Fruit fly (Drosophila melanogaster) whole organism, embryonic: ENCODE results near the gene CG15382.

ENCODE experiments used
- ATbp ChIP-seq: fragments of 200-800 bp; sonication (Bioruptor generic); optimal IDR thresholded peaks from 2 replicates; lab custom pipeline; 2017; ENCODE audit warnings: missing biosample characterization, mild to moderate bottlenecking, missing genetic modification characterization, missing genetic modification reagents
- Atf-2 ChIP-seq: fragments of 200-800 bp; sonication (Bioruptor generic); optimal IDR thresholded peaks from 2 replicates; lab custom pipeline; 2016; ENCODE audit warnings: missing biosample characterization, missing genetic modification characterization
- Atf3 ChIP-seq: fragments of 200-800 bp; sonication (Bioruptor generic); optimal IDR thresholded peaks from 3 replicates; lab custom pipeline; 2016; ENCODE audit warnings: missing biosample characterization, missing genetic modification characterization
- B-H1 ChIP-seq: fragments of 200-800 bp; sonication (Bioruptor generic); IDR thresholded peaks from 3 replicates; pipeline ENCODE4 v1.3.6; 2022; ENCODE audit warnings: missing biosample characterization, missing genetic modification characterization
- Bdp1 ChIP-seq: fragments of 200-800 bp; sonication (Bioruptor generic); optimal IDR thresholded peaks from 3 replicates; lab custom pipeline; 2016; ENCODE audit warnings: missing biosample characterization, missing genetic modification characterization
- CG10979 ChIP-seq: fragments of 200-800 bp; sonication (Bioruptor generic); optimal IDR thresholded peaks from 2 replicates; lab custom pipeline; 2018; ENCODE audit warnings: missing biosample characterization, mild to moderate bottlenecking, missing genetic modification characterization, moderate library complexity
- CG1233 ChIP-seq: fragments of 200-800 bp; sonication (Bioruptor generic); optimal IDR thresholded peaks from 4 replicates; lab custom pipeline; 2018; ENCODE audit warnings: missing biosample characterization, mild to moderate bottlenecking, missing genetic modification characterization
- CG12942 ChIP-seq: fragments of 200-800 bp; sonication (Bioruptor generic); optimal IDR thresholded peaks from 3 replicates; lab custom pipeline; 2016; ENCODE audit warnings: missing biosample characterization, missing genetic modification characterization
- CG15011 ChIP-seq: fragments of 200-800 bp; sonication (Bioruptor generic); optimal IDR thresholded peaks from 3 replicates; lab custom pipeline; 2018; ENCODE audit warnings: missing biosample characterization, mild to moderate bottlenecking, missing genetic modification characterization
- CG15073 ChIP-seq: fragments of 200-800 bp; sonication (Bioruptor generic); optimal IDR thresholded peaks from 2 replicates; lab custom pipeline; 2016; ENCODE audit warnings: missing biosample characterization, missing genetic modification characterization
- CG1832 ChIP-seq: fragments of 200-800 bp; sonication (Bioruptor generic); optimal IDR thresholded peaks from 2 replicates; lab custom pipeline; 2017; ENCODE audit warnings: missing biosample characterization, mild to moderate bottlenecking, missing genetic modification characterization, inconsistent platforms
- CG18476 ChIP-seq: fragments of 200-800 bp; sonication (Bioruptor generic); optimal IDR thresholded peaks from 2 replicates; lab custom pipeline; 2016; ENCODE audit warnings: missing biosample characterization, mild to moderate bottlenecking, missing genetic modification characterization
- CG2116 ChIP-seq: fragments of 200-800 bp; sonication (Bioruptor generic); optimal IDR thresholded peaks from 3 replicates; lab custom pipeline; 2018; ENCODE audit warnings: missing biosample characterization, mild to moderate bottlenecking, missing genetic modification characterization
- CG31224 ChIP-seq: fragments of 200-800 bp; sonication (Bioruptor generic); IDR thresholded peaks from 2 replicates; pipeline ENCODE4 v1.3.6; 2022; ENCODE audit warnings: missing biosample characterization, missing genetic modification characterization
- CG31365 ChIP-seq: fragments of 200-800 bp; sonication (Bioruptor generic); optimal IDR thresholded peaks from 2 replicates; lab custom pipeline; 2018; ENCODE audit warnings: missing biosample characterization, mild to moderate bottlenecking, missing genetic modification characterization
- CG32772 ChIP-seq: fragments of 200-800 bp; sonication (Bioruptor generic); IDR thresholded peaks from 2 replicates; pipeline ENCODE4 v1.3.6; 2022; ENCODE audit warnings: missing biosample characterization, missing genetic modification characterization
- CG4360 ChIP-seq: fragments of 200-800 bp; sonication (Bioruptor generic); IDR thresholded peaks from 2 replicates; pipeline ENCODE4 v1.3.6; 2022; ENCODE audit warnings: missing biosample characterization, missing genetic modification characterization
- CG7928 ChIP-seq: fragments of 200-800 bp; sonication (Bioruptor generic); optimal IDR thresholded peaks from 2 replicates; lab custom pipeline; 2017; ENCODE audit warnings: missing biosample characterization, mild to moderate bottlenecking, missing genetic modification characterization
- CoRest ChIP-seq: fragments of 200-800 bp; sonication (Bioruptor generic); optimal IDR thresholded peaks from 3 replicates; lab custom pipeline; 2018; ENCODE audit warnings: missing biosample characterization, mild to moderate bottlenecking, missing genetic modification characterization, moderate library complexity
- Dad ChIP-seq: fragments of 200-800 bp; sonication (Bioruptor generic); optimal IDR thresholded peaks from 3 replicates; lab custom pipeline; 2016; ENCODE audit warnings: missing biosample characterization, missing genetic modification characterization
- Deaf1 ChIP-seq: fragments of 200-800 bp; optimal IDR thresholded peaks from 3 replicates; lab custom pipeline; 2019; ENCODE audit warnings: missing biosample characterization, mild to moderate bottlenecking, missing genetic modification characterization, moderate library complexity
- E2f2 ChIP-seq: fragments of 200-800 bp; sonication (Bioruptor generic); IDR thresholded peaks from 2 replicates; pipeline ENCODE4 v1.3.6; 2022; ENCODE audit warnings: missing biosample characterization, missing genetic modification characterization
- Ets65A ChIP-seq: fragments of 200-800 bp; sonication (Bioruptor generic); peaks from one replicate; lab custom pipeline; 2016; ENCODE audit warnings: missing biosample characterization, missing genetic modification characterization
- GATAe ChIP-seq: fragments of 200-800 bp; sonication (Bioruptor generic); conservative IDR thresholded peaks from 2 replicates; pipeline ENCODE4 v1.3.6; 2022; ENCODE audit warnings: missing biosample characterization, missing genetic modification characterization
- Mad ChIP-seq: fragments of 200-800 bp; sonication (Bioruptor generic); optimal IDR thresholded peaks from 2 replicates; lab custom pipeline; 2016; ENCODE audit warnings: missing biosample characterization, missing genetic modification characterization
- Max ChIP-seq: fragments of 200-800 bp; sonication (Bioruptor generic); optimal IDR thresholded peaks from 2 replicates; lab custom pipeline; 2016; ENCODE audit warnings: missing biosample characterization, mild to moderate bottlenecking, missing genetic modification characterization
- Nf-YA ChIP-seq: fragments of 200-800 bp; sonication (Bioruptor generic); IDR thresholded peaks from 2 replicates; pipeline ENCODE4 v1.3.6; 2022; ENCODE audit warnings: missing biosample characterization, missing genetic modification characterization
- Six4 ChIP-seq: fragments of 200-800 bp; sonication (Bioruptor generic); optimal IDR thresholded peaks from 2 replicates; lab custom pipeline; 2016; ENCODE audit warnings: missing biosample characterization, missing genetic modification characterization
- Trl ChIP-seq, 3 experiments: fragments of >200 bp in 2 of 3; fragments of 200-800 bp in 1 of 3; sonication (Bioruptor generic) in 1 of 3; optimal IDR thresholded peaks; 2 replicates in 1 of 3; 3 replicates in 2 of 3; lab custom pipeline; 2016 to 2017; ENCODE audit warnings: missing biosample characterization in 1 of 3, missing genetic modification characterization in 1 of 3
- aop ChIP-seq: fragments of 200-800 bp; sonication (Bioruptor generic); IDR thresholded peaks from 2 replicates; pipeline ENCODE4 v1.3.6; 2022; ENCODE audit warnings: missing biosample characterization, missing genetic modification characterization
- ase ChIP-seq: fragments of 200-800 bp; sonication (Bioruptor generic); IDR thresholded peaks from 3 replicates; pipeline ENCODE4 v1.3.6; 2022; ENCODE audit warnings: missing biosample characterization, missing genetic modification characterization
- bigmax ChIP-seq: fragments of 200-800 bp; sonication (Bioruptor generic); optimal IDR thresholded peaks from 2 replicates; lab custom pipeline; 2018; ENCODE audit warnings: missing biosample characterization, mild to moderate bottlenecking, missing genetic modification characterization
- cas ChIP-seq: fragments of 200-800 bp; sonication (Bioruptor generic); IDR thresholded peaks from 2 replicates; pipeline ENCODE4 v1.3.6; 2022; ENCODE audit warnings: missing biosample characterization, missing genetic modification characterization
- cato ChIP-seq: fragments of 200-800 bp; sonication (Bioruptor generic); optimal IDR thresholded peaks from 2 replicates; lab custom pipeline; 2016; ENCODE audit warnings: missing biosample characterization, missing genetic modification characterization, borderline replicate concordance
- crp ChIP-seq, 2 experiments: fragments of 200-800 bp; sonication (Bioruptor generic); optimal IDR thresholded peaks; 2 replicates in 1 of 2; 3 replicates in 1 of 2; lab custom pipeline; 2017; ENCODE audit warnings: missing biosample characterization in 2 of 2, missing genetic modification characterization in 2 of 2, mild to moderate bottlenecking in 1 of 2, moderate library complexity in 1 of 2
- disco-r ChIP-seq: fragments of 200-800 bp; sonication (Bioruptor generic); optimal IDR thresholded peaks from 2 replicates; lab custom pipeline; 2016; ENCODE audit warnings: missing biosample characterization, missing genetic modification characterization
- dm ChIP-seq: fragments of 200-800 bp; sonication (Bioruptor generic); optimal IDR thresholded peaks from 3 replicates; lab custom pipeline; 2016; ENCODE audit warnings: missing biosample characterization, missing genetic modification characterization
- en ChIP-seq: fragments of 200-800 bp; sonication (Bioruptor generic); optimal IDR thresholded peaks from 2 replicates; lab custom pipeline; 2016; ENCODE audit warnings: missing biosample characterization, missing genetic modification characterization
- esg ChIP-seq: fragments of 200-800 bp; sonication (Bioruptor generic); conservative IDR thresholded peaks from 2 replicates; pipeline ENCODE4 v1.3.6; 2022; ENCODE audit warnings: missing biosample characterization, missing genetic modification characterization
- exex ChIP-seq: fragments of 200-800 bp; sonication (Bioruptor generic); optimal IDR thresholded peaks from 4 replicates; lab custom pipeline; 2018; ENCODE audit warnings: missing biosample characterization, mild to moderate bottlenecking, missing genetic modification characterization, moderate library complexity
- hbn ChIP-seq: fragments of 200-800 bp; sonication (Bioruptor generic); IDR thresholded peaks from 2 replicates; pipeline ENCODE4 v1.3.6; 2022; ENCODE audit warnings: missing biosample characterization, missing genetic modification characterization; ENCODE audit not compliant: partially characterized antibody
- ind ChIP-seq: fragments of 200-800 bp; sonication (Bioruptor generic); optimal IDR thresholded peaks from 3 replicates; lab custom pipeline; 2016; ENCODE audit warnings: missing biosample characterization, missing genetic modification characterization
- jumu ChIP-seq: fragments of 200-800 bp; sonication (Bioruptor generic); optimal IDR thresholded peaks from 3 replicates; lab custom pipeline; 2016; ENCODE audit warnings: missing biosample characterization, missing genetic modification characterization
- psq ChIP-seq: fragments of 200-800 bp; sonication (Bioruptor generic); optimal IDR thresholded peaks from 2 replicates; lab custom pipeline; 2017; ENCODE audit warnings: missing biosample characterization, missing genetic modification characterization
- schlank ChIP-seq: fragments of 200-800 bp; sonication (Bioruptor generic); optimal IDR thresholded peaks from 2 replicates; lab custom pipeline; 2018; ENCODE audit warnings: missing biosample characterization, mild to moderate bottlenecking, missing genetic modification characterization
- shn ChIP-seq: fragments of 200-800 bp; sonication (Bioruptor generic); optimal IDR thresholded peaks from 3 replicates; lab custom pipeline; 2016; ENCODE audit warnings: missing biosample characterization, missing genetic modification characterization
- sima ChIP-seq: fragments of 200-800 bp; sonication (Bioruptor generic); optimal IDR thresholded peaks from 2 replicates; lab custom pipeline; 2016; ENCODE audit warnings: missing biosample characterization, missing genetic modification characterization
- sisA ChIP-seq: fragments of 200-800 bp; sonication (Bioruptor generic); IDR thresholded peaks from 2 replicates; pipeline ENCODE4 v1.3.6; 2022; ENCODE audit warnings: missing biosample characterization, missing genetic modification characterization
- slp2 ChIP-seq: fragments of 200-800 bp; sonication (Bioruptor generic); optimal IDR thresholded peaks from 2 replicates; lab custom pipeline; 2016; ENCODE audit warnings: missing biosample characterization, missing genetic modification characterization
- wek ChIP-seq: fragments of 200-800 bp; sonication (Bioruptor generic); optimal IDR thresholded peaks from 3 replicates; lab custom pipeline; 2018; ENCODE audit warnings: missing biosample characterization, mild to moderate bottlenecking, missing genetic modification characterization, moderate library complexity

The CG15382 gene

DNA sequence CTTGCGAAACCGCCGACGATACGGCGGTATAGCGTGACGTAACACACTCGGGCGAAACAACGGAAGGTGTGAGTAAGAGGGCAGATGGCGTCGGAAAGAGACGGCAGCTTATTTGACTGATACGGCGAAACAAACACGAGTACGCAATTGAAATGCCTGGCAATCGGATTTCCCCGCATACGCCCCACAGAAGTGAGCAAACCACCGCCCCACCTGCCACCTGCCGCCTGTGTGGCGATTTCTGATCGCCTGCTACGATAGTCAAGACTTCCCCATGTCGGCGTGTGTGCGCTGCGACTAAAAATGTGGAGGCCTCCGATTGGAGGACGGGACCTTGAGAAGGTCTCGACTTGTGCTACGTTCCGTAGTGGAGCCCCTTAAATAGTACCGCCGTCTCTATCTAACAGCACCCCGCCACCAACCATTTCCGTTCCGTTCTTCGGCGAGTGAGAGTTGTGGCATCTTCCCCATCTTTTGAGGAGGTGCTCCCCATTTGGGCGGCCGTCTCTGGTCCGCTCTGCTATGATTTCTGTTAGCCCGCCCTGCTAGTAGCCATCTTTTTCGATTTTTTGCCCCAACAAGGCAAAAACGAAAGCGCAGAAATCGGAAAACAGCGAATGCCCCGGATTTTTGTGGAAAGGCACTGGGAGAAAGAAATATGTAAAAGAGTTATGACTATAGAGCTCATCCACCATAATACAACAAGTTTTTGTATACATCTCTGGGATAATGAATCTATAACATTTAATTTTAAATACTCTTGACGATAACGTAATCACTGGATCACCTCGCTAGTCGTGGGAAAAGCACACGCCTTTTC, 43.3 kb downstream of the CG15382 start (continued):
- peak; percentile 86 for TF ChIP-seq CoRest (tag; lab: Kevin White, UChicago)
- TF ChIP-seq Mad (GFP tag; lab: Kevin White, UChicago): peak; percentile 76
- TF ChIP-seq Six4 (GFP tag; lab: Kevin White, UChicago): peak; percentile 84
- TF ChIP-seq hbn (GFP tag; lab: Robert Waterston, UW): no peak
- peak; percentile 89 for TF ChIP-seq Deaf1 (tag; lab: Kevin White, UChicago)
- TF ChIP-seq CG15011 (GFP tag; lab: Kevin White, UChicago): peak; percentile 76
- TF ChIP-seq wek (GFP tag; lab: Kevin White, UChicago): peak; percentile 32
- TF ChIP-seq ATbp (GFP tag; lab: Kevin White, UChicago): peak; percentile 90
- TF ChIP-seq E2f2 (GFP tag; lab: Robert Waterston, UW): no peak
- peak; percentile 28 for TF ChIP-seq sima (GFP tag; lab: Kevin White, UChicago)
- TF ChIP-seq dm (GFP tag; lab: Kevin White, UChicago): peak; percentile 74
- TF ChIP-seq sisA (GFP tag; lab: Robert Waterston, UW): no peak
- TF ChIP-seq slp2 (GFP tag; lab: Kevin White, UChicago): peak; percentile 78
- no peak for TF ChIP-seq GATAe
- TF ChIP-seq Ets65A (GFP tag; lab: Kevin White, UChicago): peak; percentile 99
- TF ChIP-seq ind (GFP tag; lab: Kevin White, UChicago): peak; percentile 89
- peak; percentile 60 for TF ChIP-seq CG31365 (tag; lab: Kevin White, UChicago)
- TF ChIP-seq CG18476: peak; percentile 83
- TF ChIP-seq Trl (optimal IDR thresholded peaks at IDR 0.05; lab: Kevin White, UChicago): no peak
- peak; percentile 90 for TF ChIP-seq Trl (GFP tag; optimal IDR thresholded peaks at IDR 0.05; lab: Kevin White, UChicago)
- no peak for TF ChIP-seq CG4360 (GFP tag; lab: Robert Waterston, UW)
- TF ChIP-seq Dad: peak; percentile 90
- peak; percentile 75 for TF ChIP-seq CG1233 (GFP tag; lab: Kevin White, UChicago)
- TF ChIP-seq cas (GFP tag; lab: Robert Waterston, UW): no peak
- TF ChIP-seq esg (GFP tag; lab: Robert Waterston, UW): no peak
- peak; percentile 90 for TF ChIP-seq jumu (GFP tag; lab: Kevin White, UChicago)
- peak; percentile 32 for TF ChIP-seq CG15073 (GFP tag; lab: Kevin White, UChicago)
- TF ChIP-seq CG32772 (GFP tag; lab: Robert Waterston, UW): no peak
- peak; percentile 71 for TF ChIP-seq Bdp1
- peak; percentile 81 for TF ChIP-seq CG12942
- no peak for TF ChIP-seq Nf-YA (GFP tag; lab: Robert Waterston, UW)
- no peak for TF ChIP-seq B-H1 (GFP tag; lab: Robert Waterston, UW)
- peak in 1 of 2 experiments; percentile 29 for TF ChIP-seq crp (GFP tag; optimal IDR thresholded peaks at IDR 0.05; lab: Kevin White, UChicago)
- TF ChIP-seq CG10979 (tag; lab: Kevin White, UChicago): peak; percentile 90
- TF ChIP-seq en (GFP tag; lab: Kevin White, UChicago): peak; percentile 82
- TF ChIP-seq Atf3 (GFP tag; lab: Kevin White, UChicago): peak; percentile 87
- TF ChIP-seq aop: no peak
- TF ChIP-seq psq: peak; percentile 66
- TF ChIP-seq schlank (tag; lab: Kevin White, UChicago): peak; percentile 31
- TF ChIP-seq CG2116 (GFP tag; lab: Kevin White, UChicago): peak; percentile 53
- TF ChIP-seq bigmax: no peak
- TF ChIP-seq CG7928 (GFP tag; lab: Kevin White, UChicago): no peak
- TF ChIP-seq exex (tag; lab: Kevin White, UChicago): peak; percentile 36
- peak; percentile 83 for TF ChIP-seq CG1832 (GFP tag; lab: Kevin White, UChicago)
- TF ChIP-seq CG31224 (GFP tag; lab: Robert Waterston, UW): no peak
- TF ChIP-seq shn (GFP tag; lab: Kevin White, UChicago): peak; percentile 82
- peak; percentile 89 for TF ChIP-seq Max
- TF ChIP-seq Atf-2: peak; percentile 86
- no peak for TF ChIP-seq ase (GFP tag; lab: Robert Waterston, UW)
- TF ChIP-seq cato (GFP tag; lab: Kevin White, UChicago): peak; percentile 70
- TF ChIP-seq disco-r (GFP tag; lab: Kevin White, UChicago): peak; percentile 59
